Worm (Caenorhabditis elegans) whole organism, mixed stage, embryonic: ENCODE results near the gene Y108G3AL.2.

Source experiments
- M03D4.4 ChIP-seq: sonication (generic microtip); optimal IDR thresholded peaks from 2 replicates; lab custom pipeline; 2017; ENCODE audit warnings: mild to moderate bottlenecking, missing genetic modification characterization, missing compliant biosample characterization
- bed-3 ChIP-seq: fragments of 200-800 bp; sonication (Bioruptor generic); optimal IDR thresholded peaks from 3 replicates; lab custom pipeline; 2018; ENCODE audit warnings: mild to moderate bottlenecking, missing genetic modification characterization, moderate library complexity, missing compliant biosample characterization
- blmp-1 ChIP-seq: fragments of 150-350 bp; optimal IDR thresholded peaks from 2 replicates; lab custom pipeline; 2014; ENCODE audit warnings: missing biosample characterization, missing genetic modification characterization
- ceh-39 ChIP-seq: fragments of 150-350 bp; optimal IDR thresholded peaks from 2 replicates; lab custom pipeline; 2014; ENCODE audit warnings: missing biosample characterization, missing genetic modification characterization
- ceh-43 ChIP-seq: fragments of 200-800 bp; sonication (Bioruptor generic); optimal IDR thresholded peaks from 2 replicates; lab custom pipeline; 2018; ENCODE audit warnings: mild to moderate bottlenecking, missing genetic modification characterization, moderate library complexity, missing compliant biosample characterization
- ceh-83 ChIP-seq: fragments of 200-800 bp; sonication (Bioruptor generic); optimal IDR thresholded peaks from 2 replicates; lab custom pipeline; 2018; ENCODE audit warnings: mild to moderate bottlenecking, missing genetic modification characterization, missing compliant biosample characterization
- ces-1 ChIP-seq: fragments of 150-350 bp; optimal IDR thresholded peaks from 2 replicates; lab custom pipeline; 2014; ENCODE audit warnings: missing biosample characterization, missing genetic modification reagents, missing genetic modification characterization
- cnd-1 ChIP-seq: fragments of 200-800 bp; sonication (Bioruptor generic); optimal IDR thresholded peaks from 2 replicates; lab custom pipeline; 2018; ENCODE audit warnings: mild to moderate bottlenecking, missing genetic modification characterization, missing compliant biosample characterization
- drap-1 ChIP-seq: fragments of 200-800 bp; sonication (Bioruptor generic); optimal IDR thresholded peaks from 3 replicates; lab custom pipeline; 2018; ENCODE audit warnings: mild to moderate bottlenecking, missing genetic modification characterization, missing compliant biosample characterization
- elt-1 ChIP-seq: sonication (generic microtip); optimal IDR thresholded peaks from 2 replicates; lab custom pipeline; 2017; ENCODE audit warnings: missing genetic modification characterization, mild to moderate bottlenecking, missing compliant biosample characterization, antibody characterized with exemption, moderate library complexity, borderline replicate concordance; ENCODE audit not compliant: insufficient read depth
- elt-3 ChIP-seq: fragments of 150-350 bp; optimal IDR thresholded peaks from 2 replicates; lab custom pipeline; 2014; ENCODE audit warnings: missing biosample characterization, missing genetic modification characterization
- ham-2 ChIP-seq: fragments of 200-800 bp; sonication (Bioruptor generic); optimal IDR thresholded peaks from 2 replicates; lab custom pipeline; 2018; ENCODE audit warnings: mild to moderate bottlenecking, missing genetic modification characterization, missing compliant biosample characterization
- hlh-1 ChIP-seq: fragments of 150-350 bp; optimal IDR thresholded peaks from 2 replicates; lab custom pipeline; 2014; ENCODE audit warnings: missing biosample characterization, missing genetic modification reagents, missing genetic modification characterization
- lin-13 ChIP-seq: fragments of 150-350 bp; optimal IDR thresholded peaks from 2 replicates; lab custom pipeline; 2014; ENCODE audit warnings: missing biosample characterization, missing genetic modification characterization
- lin-32 ChIP-seq: fragments of 200-800 bp; sonication (Bioruptor generic); optimal IDR thresholded peaks from 2 replicates; lab custom pipeline; 2018; ENCODE audit warnings: mild to moderate bottlenecking, missing genetic modification characterization, missing compliant biosample characterization
- lsy-2 ChIP-seq: fragments of 150-350 bp; optimal IDR thresholded peaks from 2 replicates; lab custom pipeline; 2014; ENCODE audit warnings: missing biosample characterization, missing genetic modification characterization
- mab-5 ChIP-seq: fragments of 150-350 bp; optimal IDR thresholded peaks from 2 replicates; lab custom pipeline; 2014; ENCODE audit warnings: missing biosample characterization, missing genetic modification characterization
- mep-1 ChIP-seq: fragments of 150-350 bp; optimal IDR thresholded peaks from 2 replicates; lab custom pipeline; 2017; ENCODE audit warnings: missing biosample characterization, missing genetic modification reagents, missing genetic modification characterization, inconsistent platforms
- mls-2 ChIP-seq: sonication (generic microtip); optimal IDR thresholded peaks from 2 replicates; lab custom pipeline; 2016; ENCODE audit warnings: mild to moderate bottlenecking, missing genetic modification characterization, moderate library complexity, missing compliant biosample characterization
- nhr-12 ChIP-seq: fragments of 150-350 bp; optimal IDR thresholded peaks from 2 replicates; lab custom pipeline; 2014; ENCODE audit warnings: missing biosample characterization, missing genetic modification characterization
- nhr-237 ChIP-seq: fragments of 150-350 bp; optimal IDR thresholded peaks from 2 replicates; lab custom pipeline; 2014; ENCODE audit warnings: missing biosample characterization, missing genetic modification characterization
- nhr-28 ChIP-seq: fragments of 150-350 bp; optimal IDR thresholded peaks from 2 replicates; lab custom pipeline; 2014; ENCODE audit warnings: missing biosample characterization, missing genetic modification characterization
- pha-4 ChIP-seq: fragments of 150-350 bp; optimal IDR thresholded peaks from 2 replicates; lab custom pipeline; 2018; ENCODE audit warnings: missing biosample characterization, missing genetic modification reagents, missing genetic modification characterization
- snpc-4 ChIP-seq: fragments of 150-350 bp; optimal IDR thresholded peaks from 2 replicates; lab custom pipeline; 2014; ENCODE audit warnings: missing biosample characterization, missing genetic modification characterization
- sptf-1 ChIP-seq: sonication (generic microtip); optimal IDR thresholded peaks from 2 replicates; lab custom pipeline; 2017; ENCODE audit warnings: mild to moderate bottlenecking, missing genetic modification characterization, moderate library complexity, missing compliant biosample characterization
- unc-39 ChIP-seq: fragments of 150-350 bp; optimal IDR thresholded peaks from 2 replicates; lab custom pipeline; 2014; ENCODE audit warnings: missing biosample characterization, missing genetic modification characterization
- unc-62 ChIP-seq: fragments of 150-350 bp; optimal IDR thresholded peaks from 2 replicates; lab custom pipeline; 2014; ENCODE audit warnings: missing biosample characterization, missing genetic modification reagents, missing genetic modification characterization
- zip-8 ChIP-seq: fragments of 150-350 bp; optimal IDR thresholded peaks from 2 replicates; lab custom pipeline; 2014; ENCODE audit warnings: missing biosample characterization, missing genetic modification characterization
- ztf-11 ChIP-seq: fragments of 150-350 bp; optimal IDR thresholded peaks from 2 replicates; lab custom pipeline; 2014; ENCODE audit warnings: missing biosample characterization, missing genetic modification characterization

The Y108G3AL.2 gene

DNA sequence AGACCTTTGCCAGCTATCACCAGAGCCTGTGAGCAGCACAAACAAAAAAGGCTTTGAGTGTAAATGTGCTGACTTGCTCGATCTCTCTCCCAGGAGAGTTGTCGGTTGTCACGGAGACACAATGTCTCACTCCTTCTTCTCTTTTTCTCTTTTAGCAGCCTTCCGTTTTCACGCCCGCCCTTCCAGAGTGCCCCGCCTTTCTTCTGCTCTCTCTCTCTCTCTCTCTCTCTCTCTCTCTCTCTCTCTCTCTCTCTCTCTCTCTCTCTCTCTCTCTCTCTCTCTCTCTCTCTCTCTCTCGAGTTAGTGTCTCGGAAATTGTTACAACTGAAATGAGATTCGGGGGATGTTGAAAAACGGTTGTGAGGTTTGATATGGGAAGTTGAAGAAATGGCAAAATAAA is 6.7 kb downstream of the Y108G3AL.2 start:
- TF ChIP-seq M03D4.4 (tag; lab: Kevin White, UChicago) (peak; percentile 5), unc-62 (GFP tag; lab: Kevin White, UChicago) (no peak), ceh-83 (GFP tag; lab: Kevin White, UChicago) (no peak)

DNA sequence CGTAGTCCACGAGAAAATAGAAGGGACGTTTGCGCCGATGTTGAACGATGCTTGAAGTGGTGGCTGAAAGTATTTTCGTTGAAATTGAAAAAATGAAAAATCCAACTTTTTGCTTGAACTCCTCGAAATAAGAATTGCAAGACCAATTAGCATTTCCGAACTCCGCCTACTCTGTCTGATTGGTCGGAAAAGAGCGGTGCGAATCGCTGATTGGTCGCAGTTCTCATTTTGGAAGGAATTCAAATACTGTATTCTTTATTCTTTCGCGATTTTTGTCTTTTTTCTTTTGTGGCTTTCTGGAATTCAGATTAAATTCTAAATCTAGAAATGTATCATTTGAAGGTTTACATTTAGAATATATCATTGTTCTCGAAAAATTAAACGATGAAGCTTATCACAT is 7.7 kb downstream of the Y108G3AL.2 start:
- TF ChIP-seq ceh-39: no peak
- no peak for TF ChIP-seq M03D4.4 (tag; lab: Kevin White, UChicago)
- no peak for TF ChIP-seq hlh-1 (tag; lab: Kevin White, UChicago)
- TF ChIP-seq lsy-2: no peak
- no peak for TF ChIP-seq snpc-4 (tag; lab: Kevin White, UChicago)
- TF ChIP-seq ztf-11 (tag; lab: Kevin White, UChicago): no peak
- TF ChIP-seq ham-2 (GFP tag; lab: Kevin White, UChicago): no peak
- no peak for TF ChIP-seq bed-3 (GFP tag; lab: Kevin White, UChicago)
- TF ChIP-seq unc-39: no peak
- no peak for TF ChIP-seq ceh-43
- TF ChIP-seq zip-8 (tag; lab: Kevin White, UChicago): no peak
- TF ChIP-seq blmp-1 (tag; lab: Kevin White, UChicago): no peak
- no peak for TF ChIP-seq ceh-83 (GFP tag; lab: Kevin White, UChicago)
- TF ChIP-seq nhr-237 (tag; lab: Kevin White, UChicago): no peak
- TF ChIP-seq cnd-1: no peak
- TF ChIP-seq nhr-12 (tag; lab: Kevin White, UChicago): no peak
- no peak for TF ChIP-seq lin-13 (tag; lab: Kevin White, UChicago)

DNA sequence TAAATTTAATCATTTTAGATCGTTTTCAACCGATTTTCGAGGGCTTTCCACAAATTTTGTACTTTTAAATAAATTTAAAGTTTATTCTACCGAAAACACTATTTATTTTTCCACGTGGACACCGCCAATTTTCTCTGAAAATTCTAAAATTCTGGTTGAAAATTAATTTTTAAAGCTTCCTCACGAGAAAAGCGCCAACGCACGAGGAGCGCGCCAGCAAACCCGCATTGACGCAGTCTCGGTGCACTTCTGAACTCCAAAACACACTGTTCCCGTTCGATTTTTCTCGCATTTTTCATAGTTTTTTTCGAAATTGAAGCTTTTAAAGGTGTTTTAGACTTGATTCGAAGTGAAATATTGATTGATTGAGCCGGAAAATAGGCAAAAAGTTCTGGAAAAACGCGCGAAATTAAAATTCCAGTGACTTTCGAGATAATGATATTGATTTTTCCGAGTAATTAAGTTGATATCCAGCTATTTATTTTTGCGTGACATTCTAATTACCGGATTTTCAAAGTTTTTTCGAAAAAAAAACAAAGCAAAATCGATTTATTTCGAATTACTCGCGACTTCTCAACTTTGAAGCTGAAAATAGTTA is 10.2 kb downstream of the Y108G3AL.2 start, which contains the start of gene cul-3:
Gene cul-3, plus strand, starts transcription at position 548 of the 598 bp plus-strand sequence.
- TF ChIP-seq drap-1 (GFP tag; lab: Kevin White, UChicago) (no peak), lsy-2 (peak; percentile 14), nhr-28 (tag; lab: Kevin White, UChicago) (no peak), elt-1 (no peak), ces-1 (peak; percentile 43), mep-1 (tag; lab: Kevin White, UChicago) (peak; percentile 32), sptf-1 (tag; lab: Kevin White, UChicago) (peak; percentile 22), pha-4 (no peak), ceh-39 (no peak), unc-39 (no peak), lin-13 (tag; lab: Kevin White, UChicago) (peak; percentile 78), ceh-83 (GFP tag; lab: Kevin White, UChicago) (no peak), nhr-12 (tag; lab: Kevin White, UChicago) (no peak)

DNA sequence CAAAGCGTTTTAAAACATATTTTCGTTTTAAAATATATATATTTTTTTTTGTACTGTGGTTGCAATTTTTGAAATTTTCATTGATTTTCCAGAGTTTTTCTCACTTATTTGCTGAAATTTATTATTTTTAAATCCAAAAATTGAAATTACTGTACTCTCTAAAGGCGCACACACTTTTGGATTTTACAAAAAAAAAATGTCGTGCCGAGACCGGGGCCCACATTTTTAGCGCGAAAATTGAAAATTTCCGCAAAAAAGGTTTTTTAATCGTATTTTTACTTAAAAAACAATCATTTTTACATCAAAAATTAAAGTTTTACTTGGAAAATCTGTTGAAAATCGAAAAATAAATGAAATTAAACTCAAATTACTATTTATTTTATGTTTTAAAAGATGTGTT is 18.3 kb downstream of the Y108G3AL.2 start:
- no peak for TF ChIP-seq unc-39
- no peak for TF ChIP-seq mls-2 (tag; lab: Kevin White, UChicago)
- TF ChIP-seq M03D4.4 (tag; lab: Kevin White, UChicago): no peak
- TF ChIP-seq nhr-237 (tag; lab: Kevin White, UChicago): no peak
- TF ChIP-seq elt-1: no peak
- no peak for TF ChIP-seq ceh-39
- TF ChIP-seq ham-2 (GFP tag; lab: Kevin White, UChicago): no peak
- no peak for TF ChIP-seq lin-32 (GFP tag; lab: Kevin White, UChicago)
- TF ChIP-seq blmp-1 (tag; lab: Kevin White, UChicago): no peak
- no peak for TF ChIP-seq mab-5
- TF ChIP-seq drap-1 (GFP tag; lab: Kevin White, UChicago): no peak
- no peak for TF ChIP-seq hlh-1 (tag; lab: Kevin White, UChicago)
- TF ChIP-seq elt-3 (tag; lab: Kevin White, UChicago): no peak
- TF ChIP-seq zip-8 (tag; lab: Kevin White, UChicago): no peak
- TF ChIP-seq ceh-43: no peak
- TF ChIP-seq lsy-2: no peak

DNA sequence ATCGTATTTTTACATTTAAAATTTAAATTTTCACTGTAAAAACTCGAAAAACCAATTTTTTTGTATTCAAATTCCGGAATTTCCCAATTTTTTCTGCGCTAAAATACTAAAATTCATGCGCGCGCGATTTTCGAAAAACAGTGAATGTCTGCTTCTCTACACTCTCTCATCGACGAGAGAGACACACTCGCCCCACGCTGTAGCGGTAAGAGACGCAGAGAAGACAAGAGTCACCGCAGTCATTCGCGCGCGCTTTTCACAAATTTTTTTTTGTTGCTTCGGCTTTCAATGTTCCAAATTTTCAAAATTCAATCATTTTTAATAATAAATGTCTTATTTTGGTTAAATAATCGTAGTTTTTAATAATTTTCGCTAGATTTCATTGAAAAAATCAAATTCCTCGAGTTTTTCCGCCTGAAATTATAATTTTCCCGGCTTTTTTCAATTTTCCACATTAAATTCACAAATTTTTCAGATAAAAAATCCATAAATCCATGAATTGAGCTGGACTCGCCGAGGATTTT is 19.0 kb downstream of the Y108G3AL.2 start, which contains the start of gene arid-1:
Gene arid-1, plus strand, starts transcription at position 474 of the 524 bp plus-strand sequence.
- TF ChIP-seq pha-4 (peak; percentile 43), ham-2 (GFP tag; lab: Kevin White, UChicago) (peak; percentile 2), mep-1 (tag; lab: Kevin White, UChicago) (peak; percentile 50), unc-62 (GFP tag; lab: Kevin White, UChicago) (no peak), hlh-1 (tag; lab: Kevin White, UChicago) (no peak), ces-1 (peak; percentile 7)
